Fruit fly (Drosophila melanogaster) whole organism, wandering third instar larva: ENCODE results near the gene Bap60.

ENCODE experiments used
- Abd-B ChIP-seq: fragments of >200 bp; optimal IDR thresholded peaks from 2 replicates; lab custom pipeline; 2017; ENCODE audit warnings: missing biosample characterization, missing genetic modification characterization
- CG32264 ChIP-seq: fragments of 200-800 bp; sonication (Bioruptor generic); optimal IDR thresholded peaks from 2 replicates; lab custom pipeline; 2016; ENCODE audit warnings: missing biosample characterization, missing genetic modification characterization
- CG9705 ChIP-seq: fragments of 200-800 bp; sonication (Bioruptor generic); optimal IDR thresholded peaks from 2 replicates; lab custom pipeline; 2018; ENCODE audit warnings: missing biosample characterization, mild to moderate bottlenecking, missing genetic modification characterization
- CrebA ChIP-seq: fragments of 200-800 bp; sonication (Bioruptor generic); optimal IDR thresholded peaks from 2 replicates; lab custom pipeline; 2016; ENCODE audit warnings: missing biosample characterization, mild to moderate bottlenecking, missing genetic modification characterization, borderline replicate concordance
- Dfd ChIP-seq: fragments of >200 bp; optimal IDR thresholded peaks from 2 replicates; lab custom pipeline; 2017; ENCODE audit warnings: missing biosample characterization, missing genetic modification characterization
- Dif ChIP-seq: fragments of 200-275, 200-300 bp; sonication (Bioruptor generic); optimal IDR thresholded peaks from 2 replicates; lab custom pipeline; 2018; ENCODE audit warnings: missing biosample characterization, missing genetic modification characterization; ENCODE audit not compliant: partially characterized antibody
- GATAd ChIP-seq: sonication (Bioruptor generic); optimal IDR thresholded peaks from 2 replicates; lab custom pipeline; 2016; ENCODE audit warnings: missing biosample characterization, missing genetic modification characterization
- HLH106 ChIP-seq: fragments of 200-800 bp; optimal IDR thresholded peaks from 3 replicates; lab custom pipeline; 2019; ENCODE audit warnings: missing biosample characterization, mild to moderate bottlenecking, missing genetic modification characterization, moderate library complexity
- Hnf4 ChIP-seq: fragments of 200-800 bp; sonication (Bioruptor generic); optimal IDR thresholded peaks from 2 replicates; lab custom pipeline; 2016; ENCODE audit warnings: missing biosample characterization, mild to moderate bottlenecking, missing genetic modification characterization
- Hr78 ChIP-seq: fragments of >200 bp; optimal IDR thresholded peaks from 2 replicates; lab custom pipeline; 2017; ENCODE audit warnings: missing biosample characterization, missing genetic modification characterization
- Hr83 ChIP-seq: fragments of 200-300 bp; sonication (Bioruptor generic); optimal IDR thresholded peaks from 2 replicates; lab custom pipeline; 2016; ENCODE audit warnings: missing biosample characterization, mild to moderate bottlenecking, missing genetic modification characterization, moderate library complexity; ENCODE audit not compliant: poor library complexity, severe bottlenecking
- Jra ChIP-seq: sonication (Bioruptor generic); optimal IDR thresholded peaks from 2 replicates; lab custom pipeline; 2016; ENCODE audit warnings: missing biosample characterization, missing genetic modification characterization
- Mio ChIP-seq: sonication (Bioruptor generic); optimal IDR thresholded peaks from 2 replicates; lab custom pipeline; 2016; ENCODE audit warnings: missing biosample characterization, missing genetic modification characterization
- Myc ChIP-seq: fragments of >200 bp; optimal IDR thresholded peaks from 2 replicates; lab custom pipeline; 2017
- N ChIP-seq: fragments of >200 bp; optimal IDR thresholded peaks from 2 replicates; lab custom pipeline; 2018; ENCODE audit warnings: missing biosample characterization, missing external identifiers, missing genetic modification characterization
- OdsH ChIP-seq: fragments of 200-800 bp; sonication (Bioruptor generic); optimal IDR thresholded peaks from 2 replicates; lab custom pipeline; 2016; ENCODE audit warnings: missing biosample characterization, mild to moderate bottlenecking, missing genetic modification characterization
- Rel ChIP-seq, 2 experiments: fragments of 200-800 bp; sonication (Bioruptor generic) in 1 of 2; optimal IDR thresholded peaks; 2 replicates in 1 of 2; 3 replicates in 1 of 2; lab custom pipeline; 2016 to 2019; ENCODE audit warnings: mild to moderate bottlenecking in 2 of 2, missing biosample characterization in 2 of 2, missing genetic modification characterization in 2 of 2, moderate library complexity in 1 of 2
- Sp1 ChIP-seq: fragments of 200-800 bp; sonication (Bioruptor generic); optimal IDR thresholded peaks from 3 replicates; lab custom pipeline; 2019; ENCODE audit warnings: missing biosample characterization, mild to moderate bottlenecking, missing genetic modification characterization, moderate library complexity
- Vsx2 ChIP-seq: fragments of 200-300, 225-300 bp; sonication (Bioruptor generic); optimal IDR thresholded peaks from 2 replicates; lab custom pipeline; 2018; ENCODE audit warnings: missing biosample characterization, missing genetic modification characterization; ENCODE audit not compliant: partially characterized antibody
- br ChIP-seq: fragments of 200-800 bp; sonication (Bioruptor generic); optimal IDR thresholded peaks from 2 replicates; lab custom pipeline; 2016; ENCODE audit warnings: missing biosample characterization, missing genetic modification characterization
- brk ChIP-seq: fragments of 200-800 bp; sonication (Bioruptor generic); optimal IDR thresholded peaks from 2 replicates; lab custom pipeline; 2016; ENCODE audit warnings: missing biosample characterization, mild to moderate bottlenecking, missing genetic modification characterization
- dl ChIP-seq, 2 experiments: fragments of 175-275, 200-275 bp in 1 of 2; fragments of 200-275 bp in 1 of 2; sonication (Bioruptor generic); optimal IDR thresholded peaks; lab custom pipeline; 2018; ENCODE audit warnings: mild to moderate bottlenecking in 2 of 2, missing biosample characterization in 2 of 2, missing genetic modification characterization in 2 of 2, moderate library complexity in 2 of 2; ENCODE audit not compliant: partially characterized antibody in 2 of 2, insufficient read depth in 1 of 2
- dmrt93B ChIP-seq: fragments of 200-800 bp; sonication (Bioruptor generic); optimal IDR thresholded peaks from 2 replicates; lab custom pipeline; 2018; ENCODE audit warnings: missing biosample characterization, mild to moderate bottlenecking, missing genetic modification characterization
- dsf ChIP-seq: sonication (Bioruptor generic); optimal IDR thresholded peaks from 2 replicates; lab custom pipeline; 2016; ENCODE audit warnings: missing biosample characterization, missing genetic modification characterization, borderline replicate concordance
- ey ChIP-seq: fragments of 200-800 bp; sonication (Bioruptor generic); optimal IDR thresholded peaks from 2 replicates; lab custom pipeline; 2016; ENCODE audit warnings: missing biosample characterization, missing genetic modification characterization
- foxo ChIP-seq, 2 experiments: fragments of 200-800 bp; sonication (Bioruptor generic); optimal IDR thresholded peaks; 2 replicates in 1 of 2; 3 replicates in 1 of 2; lab custom pipeline; 2016 to 2017; ENCODE audit warnings: missing biosample characterization in 2 of 2, missing genetic modification characterization in 2 of 2
- fru ChIP-seq: fragments of 200-800 bp; sonication (Bioruptor generic); optimal IDR thresholded peaks from 3 replicates; lab custom pipeline; 2016; ENCODE audit warnings: missing biosample characterization, mild to moderate bottlenecking, missing genetic modification characterization
- h ChIP-seq: fragments of 200-800 bp; sonication (Bioruptor generic); optimal IDR thresholded peaks from 3 replicates; lab custom pipeline; 2016; ENCODE audit warnings: missing biosample characterization, mild to moderate bottlenecking, missing genetic modification characterization
- jim ChIP-seq: fragments of 175-275, 200-325 bp; sonication (Bioruptor generic); optimal IDR thresholded peaks from 2 replicates; lab custom pipeline; 2016; ENCODE audit warnings: missing biosample characterization, mild to moderate bottlenecking, missing genetic modification characterization
- lola ChIP-seq: fragments of >200 bp; optimal IDR thresholded peaks from 2 replicates; lab custom pipeline; 2017; ENCODE audit warnings: missing biosample characterization, missing genetic modification characterization
- pan ChIP-seq: fragments of >200 bp; optimal IDR thresholded peaks from 2 replicates; lab custom pipeline; 2017
- psq ChIP-seq: fragments of 200-800 bp; sonication (Bioruptor generic); optimal IDR thresholded peaks from 3 replicates; lab custom pipeline; 2017; ENCODE audit warnings: missing biosample characterization, mild to moderate bottlenecking, missing genetic modification characterization, moderate library complexity
- rgr ChIP-seq: fragments of 200-800 bp; sonication (Bioruptor generic); optimal IDR thresholded peaks from 3 replicates; lab custom pipeline; 2016; ENCODE audit warnings: missing biosample characterization, mild to moderate bottlenecking, missing genetic modification characterization
- sage ChIP-seq: fragments of 200-800 bp; sonication (Bioruptor generic); optimal IDR thresholded peaks from 2 replicates; lab custom pipeline; 2016; ENCODE audit warnings: missing biosample characterization, mild to moderate bottlenecking, missing genetic modification characterization
- sv ChIP-seq: fragments of 200-800 bp; sonication (Bioruptor generic); optimal IDR thresholded peaks from 3 replicates; lab custom pipeline; 2016; ENCODE audit warnings: missing biosample characterization, missing genetic modification characterization
- tai ChIP-seq: sonication (Bioruptor generic); optimal IDR thresholded peaks from 2 replicates; lab custom pipeline; 2016; ENCODE audit warnings: missing biosample characterization, missing genetic modification characterization
- usp ChIP-seq: fragments of >200 bp; optimal IDR thresholded peaks from 2 replicates; lab custom pipeline; 2017; ENCODE audit warnings: missing biosample characterization, missing genetic modification characterization
- woc ChIP-seq: sonication (Bioruptor generic); optimal IDR thresholded peaks from 2 replicates; lab custom pipeline; 2016; ENCODE audit warnings: missing biosample characterization, mild to moderate bottlenecking, missing genetic modification characterization

Gene Bap60

dm6 chrX:13159481-13159880 is at the start of gene Bap60, which contains the start of gene CG12096:
Gene Bap60 (minus strand): TSS chrX:13159508.
Gene CG12096 (plus strand): TSS chrX:13159604.
- TF ChIP-seq sv (GFP tag; lab: Kevin White, UChicago) (peak; percentile 20), sage (no peak), psq (GFP tag; lab: Kevin White, UChicago) (peak; percentile 60), usp (GFP tag; lab: Kevin White, UChicago) (no peak), CG9705 (peak; percentile 80), tai (GFP tag; lab: Kevin White, UChicago) (no peak), Sp1 (peak; percentile 75), HLH106 (tag; lab: Kevin White, UChicago) (peak; percentile 87), Hnf4 (GFP tag; lab: Kevin White, UChicago) (no peak), OdsH (peak; percentile 62), Abd-B (no peak), lola (GFP tag; lab: Kevin White, UChicago) (no peak), fru (GFP tag; lab: Kevin White, UChicago) (peak; percentile 83), pan (lab: Kevin White, UChicago) (no peak), dsf (GFP tag; lab: Kevin White, UChicago) (no peak), N (no peak), Hr78 (no peak), jim (GFP tag; lab: Kevin White, UChicago) (no peak), Myc (peak; percentile 58), Dfd (no peak), Dif (GFP tag; lab: Kevin White, UChicago) (no peak), Vsx2 (GFP tag; lab: Kevin White, UChicago) (no peak), woc (GFP tag; lab: Kevin White, UChicago) (no peak), Mio (no peak), GATAd (GFP tag; lab: Kevin White, UChicago) (peak; percentile 40), brk (GFP tag; lab: Kevin White, UChicago) (no peak), dl (GFP tag; optimal IDR thresholded peaks at IDR 0.05; lab: Kevin White, UChicago; ENCODE audit: insufficient read depth in 1 of 2, partially characterized antibody in 2 of 2) (no peak), Rel (GFP tag; optimal IDR thresholded peaks at IDR 0.05; lab: Kevin White, UChicago) (no peak), Rel (tag; optimal IDR thresholded peaks at IDR 0.05; lab: Kevin White, UChicago) (peak; percentile 40), Hr83 (GFP tag; lab: Kevin White, UChicago) (no peak), Jra (peak; percentile 79), CG32264 (GFP tag; lab: Kevin White, UChicago) (no peak), foxo (GFP tag; optimal IDR thresholded peaks at IDR 0.05; lab: Kevin White, UChicago) (peak in 1 of 2 experiments; percentile 80), ey (GFP tag; lab: Kevin White, UChicago) (peak; percentile 80), h (GFP tag; lab: Kevin White, UChicago) (peak; percentile 79), CrebA (GFP tag; lab: Kevin White, UChicago) (no peak), dmrt93B (peak; percentile 72), rgr (GFP tag; lab: Kevin White, UChicago) (peak; percentile 80), br (GFP tag; lab: Kevin White, UChicago) (peak; percentile 81)

- TF ChIP-seq tai (GFP tag; lab: Kevin White, UChicago): no peak
- no peak for TF ChIP-seq woc (GFP tag; lab: Kevin White, UChicago)
- no peak for TF ChIP-seq sv (GFP tag; lab: Kevin White, UChicago)
- no peak for TF ChIP-seq Myc
- TF ChIP-seq jim (GFP tag; lab: Kevin White, UChicago): no peak
- TF ChIP-seq sage: no peak
- TF ChIP-seq GATAd (GFP tag; lab: Kevin White, UChicago): no peak
- TF ChIP-seq Hr83 (GFP tag; lab: Kevin White, UChicago): no peak
- TF ChIP-seq Mio: no peak
- TF ChIP-seq pan (lab: Kevin White, UChicago): no peak
- TF ChIP-seq foxo (GFP tag; optimal IDR thresholded peaks at IDR 0.05; lab: Kevin White, UChicago): no peak
- no peak for TF ChIP-seq fru (GFP tag; lab: Kevin White, UChicago)
- no peak for TF ChIP-seq Dfd
- no peak for TF ChIP-seq brk (GFP tag; lab: Kevin White, UChicago)
Measured at dm6 chrX:13208554-13208953, 49.2 kb upstream of the Bap60 start.
